Worm (Caenorhabditis elegans): ENCODE data around the gene nhr-109.

nhr-109 gene

ce11 chrII:4433146-4433545, at the start of gene nhr-109:
Gene nhr-109, plus strand, starts transcription at chrII:4433367.
- TF ChIP-seq nhr-80 (tag; optimal IDR thresholded peaks at IDR 0.05), result peak; percentile 39
- no peak for TF ChIP-seq egrh-3 (GFP tag; IDR thresholded peaks at IDR 0.05)
- TF ChIP-seq fkh-3 (tag; optimal IDR thresholded peaks at IDR 0.05), result no peak
- no peak for TF ChIP-seq F49E8.2 (tag; optimal IDR thresholded peaks at IDR 0.05; ENCODE audit: insufficient read depth)

ce11 chrII:4391072-4391471, 42.1 kb upstream of the nhr-109 start:
- TF ChIP-seq ceh-27 (GFP tag; optimal IDR thresholded peaks at IDR 0.05) (no peak), sdz-38 (tag; optimal IDR thresholded peaks at IDR 0.05) (no peak), ceh-79 (tag; optimal IDR thresholded peaks at IDR 0.05) (no peak), mes-4 (tag; optimal IDR thresholded peaks at IDR 0.05) (no peak), F49E8.2 (tag; optimal IDR thresholded peaks at IDR 0.05; ENCODE audit: insufficient read depth) (no peak), hmg-1.2 (GFP tag; IDR thresholded peaks at IDR 0.05) (no peak), K11D2.4 (GFP tag; IDR thresholded peaks at IDR 0.05) (no peak), B0261.1 (tag; optimal IDR thresholded peaks at IDR 0.05) (no peak), tbx-9 (tag; optimal IDR thresholded peaks at IDR 0.05; ENCODE audit: borderline replicate concordance) (no peak), rcor-1 (GFP tag; IDR thresholded peaks at IDR 0.05) (no peak), tbp1 (GFP tag; optimal IDR thresholded peaks at IDR 0.05) (no peak)

- TF ChIP-seq lin-26 (GFP tag; IDR thresholded peaks at IDR 0.05) (0 out of 2 replicates have a peak, but pooled peaks have one; percentile 38), ceh-27 (GFP tag; optimal IDR thresholded peaks at IDR 0.05) (no peak)
These were observed 40.6 kb upstream of the nhr-109 start, which contains the start of gene mlt-7 for ce11 chrII:4392526-4393057. Gene mlt-7, plus strand, starts transcription at chrII:4393007.

ce11 chrII:4394438-4394837, 38.7 kb upstream of the nhr-109 start:
- TF ChIP-seq madf-3 (GFP tag; IDR thresholded peaks at IDR 0.05), result no peak
- no peak for TF ChIP-seq lag-1 (GFP tag; IDR thresholded peaks at IDR 0.05)
- TF ChIP-seq ccch-3 (GFP tag; optimal IDR thresholded peaks at IDR 0.05), result no peak
- TF ChIP-seq lin-40 (tag; optimal IDR thresholded peaks at IDR 0.05), result no peak
- TF ChIP-seq unc-62 (GFP tag; optimal IDR thresholded peaks at IDR 0.05), result no peak

- TF ChIP-seq F39B2.1 (GFP tag; IDR thresholded peaks at IDR 0.05), result no peak
These were observed 27.8 kb upstream of the nhr-109 start, which contains the start of gene ZK430.5 for ce11 chrII:4405358-4405757. Gene ZK430.5, plus strand, starts transcription at chrII:4405658.

- TF ChIP-seq akir-1 (GFP tag; optimal IDR thresholded peaks at IDR 0.05) (no peak), nfyb-1 (GFP tag; IDR thresholded peaks at IDR 0.05) (peak; percentile 63; the same call in 1 of the 2 replicates)
These were observed 23.5 kb upstream of the nhr-109 start for ce11 chrII:4409650-4410049.

- TF ChIP-seq ztf-6 (GFP tag; IDR thresholded peaks at IDR 0.05) (no peak), aptf-2 (GFP tag; conservative IDR thresholded peaks at IDR 0.05) (no peak), Y67H2A.10 (GFP tag; conservative IDR thresholded peaks at IDR 0.05) (no peak), rcor-1 (GFP tag; IDR thresholded peaks at IDR 0.05) (no peak), snpc-4 (GFP tag; optimal IDR thresholded peaks at IDR 0.05) (no peak), snpc-4 (tag; optimal IDR thresholded peaks at IDR 0.05) (no peak), tlf-1 (GFP tag; optimal IDR thresholded peaks at IDR 0.05) (no peak), ceh-91 (GFP tag; IDR thresholded peaks at IDR 0.05) (no peak), sea-2 (GFP tag; IDR thresholded peaks at IDR 0.05) (no peak), tbx-9 (tag; optimal IDR thresholded peaks at IDR 0.05; ENCODE audit: borderline replicate concordance) (no peak), T07F8.4 (tag; optimal IDR thresholded peaks at IDR 0.05) (no peak), mcd-1 (GFP tag; IDR thresholded peaks at IDR 0.05) (no peak), pbrm-1 (GFP tag; IDR thresholded peaks at IDR 0.05) (no peak), ztf-28 (GFP tag; IDR thresholded peaks at IDR 0.05) (no peak), zim-3 (tag; optimal IDR thresholded peaks at IDR 0.05) (no peak), nhr-120 (GFP tag; IDR thresholded peaks at IDR 0.05) (no peak), cebp-1 (GFP tag; IDR thresholded peaks at IDR 0.05) (no peak), cebp-1 (tag; optimal IDR thresholded peaks at IDR 0.05) (no peak), hsf-1 (GFP tag; IDR thresholded peaks at IDR 0.05) (no peak)
These were observed 15.8 kb upstream of the nhr-109 start, which contains the start of gene sod-5 for ce11 chrII:4417333-4417732. Gene sod-5, plus strand, starts transcription at chrII:4417633.
